Fruit fly (Drosophila melanogaster) Kc167 (cell line): ENCODE data around the gene CG13775.

Source experiments
- Myc ChIP-seq: fragments of >200 bp; optimal IDR thresholded peaks from 2 replicates; lab custom pipeline; 2017; ENCODE audit warnings: missing external identifiers
- Sin3A ChIP-seq: fragments of >200 bp; optimal IDR thresholded peaks from 2 replicates; lab custom pipeline; 2018; ENCODE audit warnings: missing external identifiers
- h ChIP-seq: fragments of >200 bp; optimal IDR thresholded peaks from 3 replicates; lab custom pipeline; 2018; ENCODE audit warnings: missing external identifiers
- psq ChIP-seq: fragments of >200 bp; optimal IDR thresholded peaks from 2 replicates; lab custom pipeline; 2017; ENCODE audit warnings: missing external identifiers

dm6 chr2L:6922091-6922753, 34.5 kb downstream of the CG13775 start:
- no peak for TF ChIP-seq psq
- TF ChIP-seq h (lab: Kevin White, UChicago): no peak
- no peak for TF ChIP-seq Sin3A
- no peak for TF ChIP-seq Myc (lab: Kevin White, UChicago)
